Worm (Caenorhabditis elegans) whole organism, L4 larva: ENCODE results near the gene D1086.9.

Source experiments
- ama-1 ChIP-seq: fragments of 150-350 bp; optimal IDR thresholded peaks from 2 replicates; lab custom pipeline; 2014; ENCODE audit warnings: inconsistent platforms, mixed read lengths
- fkh-10 ChIP-seq: fragments of 150-350 bp; optimal IDR thresholded peaks from 2 replicates; lab custom pipeline; 2014; ENCODE audit warnings: missing biosample characterization, missing genetic modification reagents, missing genetic modification characterization
- fos-1 ChIP-seq: fragments of 150-350 bp; optimal IDR thresholded peaks from 2 replicates; lab custom pipeline; 2014; ENCODE audit warnings: missing biosample characterization, missing genetic modification characterization
- pha-4 ChIP-seq, 2 experiments: fragments of 150-350 bp in 1 of 2; fragments of 200-800 bp in 1 of 2; sonication (Bioruptor generic) in 1 of 2; IDR thresholded peaks in 1 of 2; optimal IDR thresholded peaks in 1 of 2; 2 replicates each; pipeline versions ENCODE4 v1.3.6 to Lab custom; 2014 to 2022; ENCODE audit warnings: missing genetic modification characterization in 2 of 2, missing genetic modification reagents in 2 of 2, missing biosample characterization in 1 of 2, missing compliant biosample characterization in 1 of 2

DNA sequence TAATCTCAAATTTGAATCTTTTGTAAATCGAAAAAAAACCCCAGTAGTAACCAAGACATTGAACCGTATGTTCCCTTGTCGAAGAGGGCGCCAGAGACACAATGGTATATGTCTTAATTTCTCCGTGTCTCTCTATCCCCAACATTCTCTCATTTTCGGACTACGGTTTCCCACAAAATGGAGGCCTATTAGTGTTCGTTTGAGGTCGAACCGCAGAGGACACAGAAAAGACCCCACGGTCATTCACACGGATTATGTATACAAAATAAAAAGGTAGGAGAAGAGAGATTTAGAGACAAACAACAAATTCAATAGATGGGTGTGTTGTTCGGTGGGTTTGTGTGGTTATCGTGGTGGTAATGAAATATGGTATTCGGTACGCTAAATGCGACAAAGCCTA lies 46.9 kb downstream of the D1086.9 start:
- TF ChIP-seq fkh-10 (GFP tag; lab: Kevin White, UChicago) (no peak), fos-1 (no peak), pha-4 (GFP tag; IDR thresholded peaks at IDR 0.05; lab: Robert Waterston, UW) (no peak), pha-4 (tag; optimal IDR thresholded peaks at IDR 0.05; lab: Kevin White, UChicago) (no peak), ama-1 (lab: Kevin White, UChicago) (no peak)
